Worm (Caenorhabditis elegans) whole organism, L2 larva: Measurements from ENCODE around the gene cyp-13B2.

Experiments
- ceh-82 ChIP-seq: fragments of 150-350 bp; optimal IDR thresholded peaks from 2 replicates; lab custom pipeline; 2014; ENCODE audit warnings: missing biosample characterization, missing genetic modification characterization
- elt-1 ChIP-seq: fragments of 150-350 bp; optimal IDR thresholded peaks from 2 replicates; lab custom pipeline; 2014; ENCODE audit warnings: missing biosample characterization, missing genetic modification characterization
- mdl-1 ChIP-seq, 2 experiments: fragments of 150-350 bp in 1 of 2; sonication (generic microtip) in 1 of 2; optimal IDR thresholded peaks; 2 replicates each; lab custom pipeline; 2017; ENCODE audit warnings: missing biosample characterization in 2 of 2, missing genetic modification characterization in 2 of 2
- nhr-12 ChIP-seq: fragments of 150-350 bp; optimal IDR thresholded peaks from 2 replicates; lab custom pipeline; 2014; ENCODE audit warnings: missing biosample characterization, missing genetic modification characterization
- snpc-4 ChIP-seq: fragments of 150-350 bp; optimal IDR thresholded peaks from 2 replicates; lab custom pipeline; 2014; ENCODE audit warnings: missing biosample characterization, missing genetic modification characterization
- unc-62 ChIP-seq: fragments of 150-350 bp; optimal IDR thresholded peaks from 2 replicates; lab custom pipeline; 2014; ENCODE audit warnings: missing biosample characterization, missing genetic modification reagents, missing genetic modification characterization

ce11 chrX:14206321-14206720 lies 19.1 kb upstream of the cyp-13B2 start:
- TF ChIP-seq mdl-1 (tag; optimal IDR thresholded peaks at IDR 0.05; lab: Kevin White, UChicago), result no peak
- no peak for TF ChIP-seq unc-62 (GFP tag; lab: Kevin White, UChicago)
- no peak for TF ChIP-seq snpc-4 (tag; lab: Kevin White, UChicago)
- TF ChIP-seq elt-1 (tag; lab: Kevin White, UChicago), result no peak
- no peak for TF ChIP-seq nhr-12 (tag; lab: Kevin White, UChicago)
- TF ChIP-seq ceh-82 (tag; lab: Kevin White, UChicago), result no peak
